Worm (Caenorhabditis elegans): Measurements from ENCODE around the gene sru-35.

DNA sequence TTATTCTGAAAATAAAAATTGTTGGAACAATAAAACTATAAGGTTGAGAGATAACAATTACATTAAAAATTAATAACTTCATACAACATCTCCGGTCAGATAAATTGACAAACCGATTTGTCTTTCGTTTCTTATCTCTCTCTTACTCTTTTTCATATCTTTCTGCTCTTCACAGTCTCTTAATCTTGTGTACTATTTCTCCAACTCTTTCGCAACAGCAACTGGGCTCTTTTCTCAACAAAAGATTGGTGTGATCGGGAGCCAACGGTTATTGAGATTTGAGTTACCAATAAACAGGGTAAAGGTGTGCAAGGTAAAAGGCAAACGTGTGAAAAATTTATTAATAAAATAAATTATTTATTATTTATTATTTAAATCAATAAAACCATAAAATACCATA is 3.4 kb downstream of the sru-35 start, which contains the start of gene C33D9.8:
- TF ChIP-seq ref-1 (GFP tag; conservative IDR thresholded peaks at IDR 0.05): no peak
- TF ChIP-seq T22C8.4 (GFP tag; IDR thresholded peaks at IDR 0.05): no peak
- no peak for TF ChIP-seq ztf-29 (GFP tag; IDR thresholded peaks at IDR 0.05)
